Fruit fly (Drosophila melanogaster) whole organism, embryonic: ENCODE measurements around the gene Tango1.

Experiments
- B-H1 ChIP-seq: fragments of 200-800 bp; sonication (Bioruptor generic); IDR thresholded peaks from 3 replicates; pipeline ENCODE4 v1.3.6; 2022; ENCODE audit warnings: missing biosample characterization, missing genetic modification characterization
- Blimp-1 ChIP-seq: fragments of 200-800 bp; sonication (Bioruptor generic); optimal IDR thresholded peaks from 3 replicates; lab custom pipeline; 2018; ENCODE audit warnings: missing biosample characterization, missing genetic modification characterization, mild to moderate bottlenecking, moderate library complexity, missing genetic modification reagents
- CG11456 ChIP-seq: fragments of 200-800 bp; sonication (Bioruptor generic); IDR thresholded peaks from 3 replicates; pipeline ENCODE4 v1.3.6; 2022; ENCODE audit warnings: missing biosample characterization, missing genetic modification characterization
- CG11723 ChIP-seq: fragments of 200-800 bp; sonication (Bioruptor generic); optimal IDR thresholded peaks from 2 replicates; lab custom pipeline; 2017; ENCODE audit warnings: missing biosample characterization, mild to moderate bottlenecking, missing genetic modification characterization
- CG12071 ChIP-seq: fragments of 200-800 bp; sonication (Bioruptor generic); optimal IDR thresholded peaks from 3 replicates; lab custom pipeline; 2018; ENCODE audit warnings: missing biosample characterization, mild to moderate bottlenecking, missing genetic modification characterization
- CG12155 ChIP-seq: fragments of 200-800 bp; sonication (Bioruptor generic); optimal IDR thresholded peaks from 3 replicates; lab custom pipeline; 2016; ENCODE audit warnings: missing biosample characterization, missing genetic modification characterization
- CG12219 ChIP-seq: fragments of 200-800 bp; sonication (Bioruptor generic); optimal IDR thresholded peaks from 3 replicates; lab custom pipeline; 2018; ENCODE audit warnings: missing biosample characterization, mild to moderate bottlenecking, missing genetic modification characterization
- CG13296 ChIP-seq: fragments of 200-800 bp; sonication (Bioruptor generic); optimal IDR thresholded peaks from 3 replicates; lab custom pipeline; 2018; ENCODE audit warnings: missing biosample characterization, mild to moderate bottlenecking, missing genetic modification characterization
- CG1602 ChIP-seq: fragments of 200-800 bp; sonication (Bioruptor generic); optimal IDR thresholded peaks from 3 replicates; lab custom pipeline; 2016; ENCODE audit warnings: missing biosample characterization, missing genetic modification characterization
- CG16779 ChIP-seq: fragments of 200-800 bp; sonication (Bioruptor generic); IDR thresholded peaks from 2 replicates; pipeline ENCODE4 v1.3.6; 2022; ENCODE audit warnings: missing biosample characterization, missing genetic modification characterization
- CG17186 ChIP-seq: fragments of 200-800 bp; sonication (Bioruptor generic); optimal IDR thresholded peaks from 3 replicates; lab custom pipeline; 2017; ENCODE audit warnings: missing biosample characterization, missing genetic modification reagents, missing genetic modification characterization
- CG2116 ChIP-seq: fragments of 200-800 bp; sonication (Bioruptor generic); optimal IDR thresholded peaks from 3 replicates; lab custom pipeline; 2018; ENCODE audit warnings: missing biosample characterization, mild to moderate bottlenecking, missing genetic modification characterization
- CG30403 ChIP-seq: fragments of 200-800 bp; sonication (Bioruptor generic); optimal IDR thresholded peaks from 3 replicates; lab custom pipeline; 2016; ENCODE audit warnings: missing biosample characterization, missing genetic modification characterization
- CG34422 ChIP-seq: fragments of 200-800 bp; sonication (Bioruptor generic); IDR thresholded peaks from 3 replicates; pipeline ENCODE4 v1.3.6; 2022; ENCODE audit warnings: missing biosample characterization, missing genetic modification characterization
- CG4360 ChIP-seq: fragments of 200-800 bp; sonication (Bioruptor generic); IDR thresholded peaks from 2 replicates; pipeline ENCODE4 v1.3.6; 2022; ENCODE audit warnings: missing biosample characterization, missing genetic modification characterization
- CG8281 ChIP-seq: fragments of 200-800 bp; sonication (Bioruptor generic); optimal IDR thresholded peaks from 2 replicates; lab custom pipeline; 2018; ENCODE audit warnings: missing biosample characterization, mild to moderate bottlenecking, missing genetic modification characterization, moderate library complexity
- CG9609 ChIP-seq: fragments of 200-800 bp; sonication (Bioruptor generic); optimal IDR thresholded peaks from 3 replicates; lab custom pipeline; 2016; ENCODE audit warnings: missing biosample characterization, missing genetic modification characterization
- CrebB ChIP-seq: fragments of 200-800 bp; sonication (Bioruptor generic); optimal IDR thresholded peaks from 3 replicates; lab custom pipeline; 2018; ENCODE audit warnings: missing biosample characterization, mild to moderate bottlenecking, missing genetic modification characterization
- Dip2 ChIP-seq: fragments of 200-800 bp; sonication (Bioruptor generic); IDR thresholded peaks from 2 replicates; pipeline ENCODE4 v1.3.6; 2022; ENCODE audit warnings: missing biosample characterization, missing genetic modification characterization
- Drgx ChIP-seq: fragments of 200-800 bp; sonication (Bioruptor generic); IDR thresholded peaks from 2 replicates; pipeline ENCODE4 v1.3.6; 2022; ENCODE audit warnings: missing biosample characterization, missing genetic modification characterization
- Fer1 ChIP-seq: fragments of 200-800 bp; sonication (Bioruptor generic); optimal IDR thresholded peaks from 2 replicates; lab custom pipeline; 2017; ENCODE audit warnings: missing biosample characterization, mild to moderate bottlenecking, missing genetic modification characterization
- Gug ChIP-seq: fragments of 200-800 bp; sonication (Bioruptor generic); IDR thresholded peaks from 4 replicates; pipeline ENCODE4 v1.3.6; 2022; ENCODE audit warnings: missing biosample characterization, missing genetic modification characterization
- H15 ChIP-seq: fragments of 200-800 bp; sonication (Bioruptor generic); IDR thresholded peaks from 3 replicates; pipeline ENCODE4 v1.3.6; 2022; ENCODE audit warnings: missing biosample characterization, missing genetic modification characterization
- MBD-R2 ChIP-seq: fragments of 200-800 bp; sonication (Bioruptor generic); IDR thresholded peaks from 2 replicates; pipeline ENCODE4 v1.3.6; 2022; ENCODE audit warnings: missing biosample characterization, missing genetic modification characterization
- Nf-YA ChIP-seq: fragments of 200-800 bp; sonication (Bioruptor generic); IDR thresholded peaks from 2 replicates; pipeline ENCODE4 v1.3.6; 2022; ENCODE audit warnings: missing biosample characterization, missing genetic modification characterization
- Poxn ChIP-seq: fragments of 200-800 bp; sonication (Bioruptor generic); IDR thresholded peaks from 2 replicates; pipeline ENCODE4 v1.3.6; 2022; ENCODE audit warnings: missing biosample characterization, missing genetic modification characterization
- Sry-δ ChIP-seq: fragments of 200-800 bp; sonication (Bioruptor generic); optimal IDR thresholded peaks from 2 replicates; lab custom pipeline; 2016; ENCODE audit warnings: missing biosample characterization, missing genetic modification characterization
- Taf1 ChIP-seq: fragments of 200-800 bp; sonication (Bioruptor generic); IDR thresholded peaks from 2 replicates; pipeline ENCODE4 v1.3.6; 2022; ENCODE audit warnings: missing biosample characterization, missing genetic modification characterization
- Xbp1 ChIP-seq: fragments of 200-800 bp; sonication (Bioruptor generic); optimal IDR thresholded peaks from 3 replicates; lab custom pipeline; 2016; ENCODE audit warnings: missing biosample characterization, mild to moderate bottlenecking, missing genetic modification characterization
- ash1 ChIP-seq: fragments of 200-800 bp; sonication (Bioruptor generic); optimal IDR thresholded peaks from 2 replicates; lab custom pipeline; 2018; ENCODE audit warnings: missing biosample characterization, mild to moderate bottlenecking, missing genetic modification characterization
- bowl ChIP-seq: fragments of 200-800 bp; sonication (Bioruptor generic); IDR thresholded peaks from 2 replicates; pipeline ENCODE4 v1.3.6; 2022; ENCODE audit warnings: missing biosample characterization, missing genetic modification characterization
- br ChIP-seq: fragments of >200 bp; optimal IDR thresholded peaks from 2 replicates; lab custom pipeline; 2017
- da ChIP-seq: fragments of 200-800 bp; sonication (Bioruptor generic); optimal IDR thresholded peaks from 2 replicates; lab custom pipeline; 2016; ENCODE audit warnings: missing biosample characterization, missing genetic modification characterization
- dati ChIP-seq: fragments of 200-800 bp; sonication (Bioruptor generic); IDR thresholded peaks from 2 replicates; pipeline ENCODE4 v1.3.6; 2022; ENCODE audit warnings: missing biosample characterization, missing genetic modification characterization
- dm ChIP-seq: fragments of 200-800 bp; sonication (Bioruptor generic); optimal IDR thresholded peaks from 3 replicates; lab custom pipeline; 2016; ENCODE audit warnings: missing biosample characterization, missing genetic modification characterization
- gcm ChIP-seq: fragments of 200-800 bp; sonication (Bioruptor generic); optimal IDR thresholded peaks from 2 replicates; lab custom pipeline; 2019; ENCODE audit warnings: missing biosample characterization, mild to moderate bottlenecking, missing genetic modification characterization, moderate library complexity
- grau ChIP-seq: fragments of 200-800 bp; optimal IDR thresholded peaks from 3 replicates; lab custom pipeline; 2019; ENCODE audit warnings: missing biosample characterization, mild to moderate bottlenecking, missing genetic modification characterization, moderate library complexity
- gro ChIP-seq: fragments of 200-800 bp; sonication (Bioruptor generic); optimal IDR thresholded peaks from 2 replicates; lab custom pipeline; 2016; ENCODE audit warnings: missing biosample characterization, missing genetic modification characterization
- gsb-n ChIP-seq: fragments of 200-800 bp; sonication (Bioruptor generic); optimal IDR thresholded peaks from 3 replicates; lab custom pipeline; 2018; ENCODE audit warnings: missing biosample characterization, mild to moderate bottlenecking, missing genetic modification characterization
- her ChIP-seq: fragments of 200-800 bp; sonication (Bioruptor generic); optimal IDR thresholded peaks from 2 replicates; lab custom pipeline; 2016; ENCODE audit warnings: missing biosample characterization, missing genetic modification characterization
- kay ChIP-seq: fragments of 200-800 bp; sonication (Bioruptor generic); optimal IDR thresholded peaks from 2 replicates; lab custom pipeline; 2016; ENCODE audit warnings: missing biosample characterization, missing genetic modification characterization
- lilli ChIP-seq: fragments of 200-800 bp; sonication (Bioruptor generic); optimal IDR thresholded peaks from 3 replicates; lab custom pipeline; 2016; ENCODE audit warnings: missing biosample characterization, missing genetic modification characterization
- maf-S ChIP-seq: fragments of 200-800 bp; sonication (Bioruptor generic); optimal IDR thresholded peaks from 2 replicates; lab custom pipeline; 2016; ENCODE audit warnings: missing biosample characterization, missing genetic modification characterization
- peb ChIP-seq: fragments of 200-800 bp; sonication (Bioruptor generic); IDR thresholded peaks from 2 replicates; pipeline ENCODE4 v1.3.6; 2022; ENCODE audit warnings: missing biosample characterization, missing genetic modification characterization
- row ChIP-seq: fragments of 200-800 bp; sonication (Bioruptor generic); IDR thresholded peaks from 3 replicates; pipeline ENCODE4 v1.3.6; 2022; ENCODE audit warnings: missing biosample characterization, missing genetic modification characterization
- sc ChIP-seq, 3 experiments: fragments of >200 bp in 2 of 3; fragments of 200-800 bp in 1 of 3; sonication (Bioruptor generic) in 1 of 3; optimal IDR thresholded peaks; 2 replicates in 2 of 3; 3 replicates in 1 of 3; lab custom pipeline; 2017; ENCODE audit warnings: mild to moderate bottlenecking in 1 of 3, missing biosample characterization in 1 of 3, missing genetic modification characterization in 1 of 3, missing genetic modification reagents in 1 of 3
- sens ChIP-seq: fragments of 200-800 bp; sonication (Bioruptor generic); peaks from one replicate; lab custom pipeline; 2016; ENCODE audit warnings: missing biosample characterization, missing genetic modification characterization
- sim ChIP-seq: fragments of 200-800 bp; sonication (Bioruptor generic); IDR thresholded peaks from 2 replicates; pipeline ENCODE4 v1.3.6; 2022; ENCODE audit warnings: missing biosample characterization, missing genetic modification characterization
- sna ChIP-seq: fragments of 200-800 bp; sonication (Bioruptor generic); IDR thresholded peaks from 2 replicates; pipeline ENCODE4 v1.3.6; 2022; ENCODE audit warnings: missing biosample characterization, missing genetic modification characterization; ENCODE audit not compliant: partially characterized antibody
- tll ChIP-seq, 2 experiments: fragments of 200-800 bp in 1 of 2; fragments of >200 bp in 1 of 2; sonication (Bioruptor generic) in 1 of 2; optimal IDR thresholded peaks; 2 replicates each; lab custom pipeline; 2017 to 2019; ENCODE audit warnings: missing biosample characterization in 2 of 2, missing genetic modification characterization in 2 of 2, mild to moderate bottlenecking in 1 of 2, moderate library complexity in 1 of 2
- toy ChIP-seq: fragments of 200-800 bp; sonication (Bioruptor generic); IDR thresholded peaks from 2 replicates; pipeline ENCODE4 v1.3.6; 2022; ENCODE audit warnings: missing biosample characterization, missing genetic modification characterization

Tango1 gene

DNA sequence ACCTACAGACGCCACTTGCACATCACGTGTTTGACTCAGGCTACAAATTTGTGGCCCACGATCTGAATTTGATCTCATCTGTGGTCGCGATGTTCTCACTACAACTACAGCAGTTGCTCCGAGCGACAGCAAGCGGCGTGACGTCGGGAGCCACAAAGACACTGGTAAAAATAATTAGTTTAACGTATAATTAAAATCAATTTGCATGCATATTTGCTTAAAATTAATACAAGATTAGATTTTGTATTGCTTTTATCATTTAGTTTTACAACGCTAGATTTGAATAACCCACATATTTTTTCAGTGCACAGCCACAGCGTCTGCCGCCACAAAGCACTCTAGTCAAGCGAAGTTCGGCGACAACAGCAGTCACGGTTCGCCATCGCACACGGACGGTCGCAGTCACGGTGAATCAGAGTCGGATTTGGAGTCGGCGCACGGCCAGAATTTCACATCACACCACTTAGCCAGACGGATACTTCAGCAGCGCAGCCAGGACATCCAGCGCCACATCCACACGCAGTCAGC is 36.6 kb upstream of the Tango1 start (continued):
- peak; percentile 100 for TF ChIP-seq Drgx (GFP tag; lab: Robert Waterston, UW)
- TF ChIP-seq row: peak; percentile 100
- peak; percentile 100 for TF ChIP-seq B-H1 (GFP tag; lab: Robert Waterston, UW)
- TF ChIP-seq sc (optimal IDR thresholded peaks at IDR 0.05; lab: Kevin White, UChicago): no peak
- TF ChIP-seq sc (GFP tag; optimal IDR thresholded peaks at IDR 0.05; lab: Kevin White, UChicago): peak; percentile 100
- peak; percentile 100 for TF ChIP-seq CG12219 (GFP tag; lab: Kevin White, UChicago)
- TF ChIP-seq sna: no peak
- TF ChIP-seq CG12155: peak; percentile 100
- TF ChIP-seq CG4360 (GFP tag; lab: Robert Waterston, UW): peak; percentile 97
- peak; percentile 100 for TF ChIP-seq Xbp1 (GFP tag; lab: Kevin White, UChicago)
- TF ChIP-seq CG8281 (tag; lab: Kevin White, UChicago): peak; percentile 97
- peak in 1 of 2 experiments; percentile 93 for TF ChIP-seq tll (GFP tag; optimal IDR thresholded peaks at IDR 0.05; lab: Kevin White, UChicago)
- TF ChIP-seq kay: peak; percentile 100
- peak; percentile 100 for TF ChIP-seq CG16779 (GFP tag; lab: Robert Waterston, UW)
- peak; percentile 100 for TF ChIP-seq bowl
- TF ChIP-seq her (GFP tag; lab: Kevin White, UChicago): peak; percentile 99
- TF ChIP-seq Taf1 (GFP tag; lab: Robert Waterston, UW): peak; percentile 100
- TF ChIP-seq Poxn (GFP tag; lab: Robert Waterston, UW): peak; percentile 100
- TF ChIP-seq br (lab: Kevin White, UChicago): no peak
- TF ChIP-seq gro (GFP tag; lab: Kevin White, UChicago): peak; percentile 100
- peak; percentile 92 for TF ChIP-seq Sry-δ (GFP tag; lab: Kevin White, UChicago)
- peak; percentile 100 for TF ChIP-seq CG1602 (GFP tag; lab: Kevin White, UChicago)
- peak; percentile 100 for TF ChIP-seq dati
- TF ChIP-seq CG11456: peak; percentile 100
- TF ChIP-seq CG13296 (GFP tag; lab: Kevin White, UChicago): peak; percentile 100
- peak; percentile 100 for TF ChIP-seq sim
- peak; percentile 100 for TF ChIP-seq H15 (GFP tag; lab: Robert Waterston, UW)
- peak; percentile 100 for TF ChIP-seq MBD-R2
- TF ChIP-seq Blimp-1 (GFP tag; lab: Kevin White, UChicago): peak; percentile 100
- peak; percentile 100 for TF ChIP-seq CG34422 (GFP tag; lab: Robert Waterston, UW)
- peak; percentile 100 for TF ChIP-seq grau (tag; lab: Kevin White, UChicago)
- TF ChIP-seq toy: peak; percentile 100
- TF ChIP-seq gcm (GFP tag; lab: Kevin White, UChicago): peak; percentile 100
- peak; percentile 100 for TF ChIP-seq ash1 (GFP tag; lab: Kevin White, UChicago)
- peak; percentile 100 for TF ChIP-seq CG9609 (GFP tag; lab: Kevin White, UChicago)
- TF ChIP-seq CG2116 (GFP tag; lab: Kevin White, UChicago): peak; percentile 96
- peak; percentile 100 for TF ChIP-seq da (GFP tag; lab: Kevin White, UChicago)
- TF ChIP-seq sens (GFP tag; lab: Kevin White, UChicago): peak; percentile 100
- TF ChIP-seq Nf-YA (GFP tag; lab: Robert Waterston, UW): peak; percentile 100
- TF ChIP-seq CrebB: peak; percentile 100
- peak; percentile 100 for TF ChIP-seq lilli (GFP tag; lab: Kevin White, UChicago)
- TF ChIP-seq gsb-n (tag; lab: Kevin White, UChicago): peak; percentile 100
- TF ChIP-seq dm (GFP tag; lab: Kevin White, UChicago): peak; percentile 100
- peak; percentile 100 for TF ChIP-seq CG11723 (GFP tag; lab: Kevin White, UChicago)
- peak; percentile 100 for TF ChIP-seq maf-S
- peak; percentile 100 for TF ChIP-seq peb
- TF ChIP-seq CG12071 (GFP tag; lab: Kevin White, UChicago): peak; percentile 100
- peak; percentile 88 for TF ChIP-seq Dip2 (GFP tag; lab: Robert Waterston, UW)
- peak; percentile 100 for TF ChIP-seq Gug (GFP tag; lab: Robert Waterston, UW)
- TF ChIP-seq CG17186 (GFP tag; lab: Kevin White, UChicago): peak; percentile 98
- TF ChIP-seq CG30403 (GFP tag; lab: Kevin White, UChicago): peak; percentile 100
- TF ChIP-seq Fer1 (GFP tag; lab: Kevin White, UChicago): peak; percentile 100
